Worm (Caenorhabditis elegans): ENCODE results near the gene C32D5.12.

C32D5.12 gene

DNA sequence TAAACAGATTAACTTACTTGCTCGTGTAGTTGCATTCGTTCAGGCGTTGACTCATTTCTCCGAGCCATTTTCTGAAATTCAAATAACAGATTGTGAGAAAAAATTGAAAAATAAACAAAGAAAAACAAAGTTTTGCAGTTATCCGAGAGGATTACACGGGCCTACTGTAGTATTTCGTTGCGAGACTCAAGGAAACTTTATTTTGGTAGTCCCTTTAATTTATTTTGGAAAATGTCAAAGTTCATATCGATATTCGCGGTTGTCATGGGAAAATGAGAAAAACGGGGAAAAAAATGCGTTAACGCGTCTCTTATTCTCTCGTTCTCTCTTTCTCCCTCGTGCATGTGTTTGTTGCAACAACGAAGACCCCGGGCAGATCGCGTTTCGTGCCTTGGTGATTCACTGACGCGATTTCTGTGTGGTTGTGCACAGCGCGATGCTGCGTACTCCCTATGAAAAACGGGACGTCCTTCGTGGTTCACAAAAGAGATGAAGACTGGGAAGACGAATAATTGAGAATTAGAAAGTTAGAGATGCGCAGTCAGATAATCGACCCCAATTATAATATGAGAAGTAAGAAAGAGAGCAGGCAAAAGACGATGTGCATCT, 27.5 kb downstream of the C32D5.12 start, which contains the start of gene set-4 (continued):
- TF ChIP-seq ceh-88 (GFP tag; IDR thresholded peaks at IDR 0.05) (peak; percentile 70), C04F5.9 (tag; optimal IDR thresholded peaks at IDR 0.05) (peak; percentile 82), alr-1 (tag; optimal IDR thresholded peaks at IDR 0.05; ENCODE audit: borderline replicate concordance) (no peak), jun-1 (tag; optimal IDR thresholded peaks at IDR 0.05) (peak; percentile 90), hpl-2 (GFP tag; optimal IDR thresholded peaks at IDR 0.05) (peak; percentile 87), nhr-11 (tag; optimal IDR thresholded peaks at IDR 0.05) (peak; percentile 71), nhr-71 (tag; optimal IDR thresholded peaks at IDR 0.05) (peak; percentile 97), lsy-2 (tag; optimal IDR thresholded peaks at IDR 0.05) (peak; percentile 94 to 95), F16B12.6 (tag; optimal IDR thresholded peaks at IDR 0.05) (peak; percentile 73), fkh-10 (GFP tag; optimal IDR thresholded peaks at IDR 0.05) (peak; percentile 91), fkh-8 (tag; optimal IDR thresholded peaks at IDR 0.05) (peak; percentile 93), nhr-237 (tag; optimal IDR thresholded peaks at IDR 0.05) (peak; percentile 60), ceh-82 (tag; optimal IDR thresholded peaks at IDR 0.05) (peak; percentile 85 to 96 (median 92)), ceh-8 (GFP tag; optimal IDR thresholded peaks at IDR 0.05) (peak; percentile 86), C16A3.4 (tag; optimal IDR thresholded peaks at IDR 0.05) (peak; percentile 95), aly-2 (tag; optimal IDR thresholded peaks at IDR 0.05) (peak; percentile 65), aha-1 (tag; optimal IDR thresholded peaks at IDR 0.05) (peak; percentile 81), unc-130 (tag; optimal IDR thresholded peaks at IDR 0.05) (peak; percentile 90), fkh-4 (tag; optimal IDR thresholded peaks at IDR 0.05; ENCODE audit: borderline replicate concordance) (peak; percentile 33), lin-14 (GFP tag; optimal IDR thresholded peaks at IDR 0.05) (peak; percentile 98), tlp-1 (tag; optimal IDR thresholded peaks at IDR 0.05) (no peak), blmp-1 (tag; optimal IDR thresholded peaks at IDR 0.05) (peak; percentile 56), ama-1 (optimal IDR thresholded peaks at IDR 0.05) (peak; percentile 32), ztf-11 (tag; optimal IDR thresholded peaks at IDR 0.05) (peak in 1 of 2 experiments; percentile 84), nhr-28 (tag; optimal IDR thresholded peaks at IDR 0.05) (no peak), efl-3 (GFP tag; optimal IDR thresholded peaks at IDR 0.05) (no peak), nhr-12 (tag; optimal IDR thresholded peaks at IDR 0.05) (no peak), Y116A8C.19 (tag; optimal IDR thresholded peaks at IDR 0.05; ENCODE audit: borderline replicate concordance) (no peak), unc-98 (GFP tag; IDR thresholded peaks at IDR 0.05) (no peak), nhr-84 (tag; optimal IDR thresholded peaks at IDR 0.05) (no peak), snu-23 (GFP tag; optimal IDR thresholded peaks at IDR 0.05) (peak; percentile 97), mef-2 (tag; optimal IDR thresholded peaks at IDR 0.05) (peak; percentile 71), lin-35 (GFP tag; optimal IDR thresholded peaks at IDR 0.05) (peak; percentile 91 to 94), mdl-1 (tag; optimal IDR thresholded peaks at IDR 0.05) (peak; percentile 40 to 93), hlh-17 (GFP tag; optimal IDR thresholded peaks at IDR 0.05; ENCODE audit: borderline replicate concordance) (no peak), nhr-19 (GFP tag; conservative IDR thresholded peaks at IDR 0.05) (peak; percentile 92), lin-15B (tag; optimal IDR thresholded peaks at IDR 0.05) (peak; percentile 76), ets-5 (GFP tag; IDR thresholded peaks at IDR 0.05) (no peak), egl-13 (tag; optimal IDR thresholded peaks at IDR 0.05) (peak; percentile 92), mep-1 (tag; optimal IDR thresholded peaks at IDR 0.05) (peak; percentile 97), nhr-90 (tag; optimal IDR thresholded peaks at IDR 0.05; ENCODE audit: poor library complexity) (peak; percentile 93), efl-1 (optimal IDR thresholded peaks at IDR 0.05) (peak; percentile 91 to 92), efl-1 (GFP tag; optimal IDR thresholded peaks at IDR 0.05 in 1 of 2) (peak; percentile 84 to 98), ceh-63 (GFP tag; optimal IDR thresholded peaks at IDR 0.05) (no peak), lin-13 (GFP tag; optimal IDR thresholded peaks at IDR 0.05) (peak; percentile 89), ztf-4 (tag; optimal IDR thresholded peaks at IDR 0.05) (peak; percentile 87), sup-37 (GFP tag; optimal IDR thresholded peaks at IDR 0.05) (peak; percentile 71), unc-62 (GFP tag; optimal IDR thresholded peaks at IDR 0.05) (peak; percentile 25), isw-1 (GFP tag; IDR thresholded peaks at IDR 0.05) (peak; percentile 89), dpl-1 (GFP tag; optimal IDR thresholded peaks at IDR 0.05) (peak; percentile 86 to 90 (median 89)), lir-3 (tag; optimal IDR thresholded peaks at IDR 0.05; ENCODE audit: poor library complexity) (peak; percentile 71)

Measured in whole organism, L1 larva.